Worm (Caenorhabditis elegans) whole organism, L4/young adult: ENCODE measurements around the gene ascc-1.

Experiments
- dao-5 ChIP-seq: sonication (generic microtip); optimal IDR thresholded peaks from 2 replicates; lab custom pipeline; 2016; ENCODE audit warnings: missing genotype, missing genetic modification characterization, moderate library complexity, missing compliant biosample characterization
- him-1 ChIP-seq: sonication (generic microtip); optimal IDR thresholded peaks from 2 replicates; lab custom pipeline; 2016; ENCODE audit warnings: missing genotype, missing genetic modification reagents, missing genetic modification characterization, missing compliant biosample characterization

DNA sequence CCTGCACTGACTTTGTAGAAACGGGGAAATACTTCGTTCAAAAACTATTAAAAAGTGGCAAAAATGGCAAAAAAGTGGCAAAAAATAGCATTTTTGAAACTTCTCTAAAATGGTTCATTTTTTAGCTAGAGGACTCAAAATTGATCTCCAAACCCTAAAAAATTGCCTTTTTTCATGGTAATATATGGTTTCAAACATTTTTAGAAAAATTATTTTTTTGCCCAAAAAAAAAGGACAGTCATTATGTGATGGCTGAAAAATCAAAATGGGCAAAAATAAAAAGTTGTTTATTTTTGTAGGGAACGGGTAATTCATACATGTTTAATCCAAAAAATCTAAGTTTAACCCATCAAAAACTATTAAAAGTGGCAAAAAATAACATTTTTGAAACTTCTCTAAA, 30.5 kb downstream of the ascc-1 start:
- TF ChIP-seq dao-5 (tag; lab: Kevin White, UChicago) (no peak), him-1 (tag; lab: Kevin White, UChicago) (no peak)
